Fruit fly (Drosophila melanogaster) whole organism, wandering third instar larva: ENCODE data around the gene crn.

Source experiments
- Abd-B ChIP-seq: fragments of >200 bp; optimal IDR thresholded peaks from 2 replicates; lab custom pipeline; 2017; ENCODE audit warnings: missing biosample characterization, missing genetic modification characterization
- CrebA ChIP-seq: fragments of 200-800 bp; sonication (Bioruptor generic); optimal IDR thresholded peaks from 2 replicates; lab custom pipeline; 2016; ENCODE audit warnings: missing biosample characterization, mild to moderate bottlenecking, missing genetic modification characterization, borderline replicate concordance
- Dif ChIP-seq: fragments of 200-275, 200-300 bp; sonication (Bioruptor generic); optimal IDR thresholded peaks from 2 replicates; lab custom pipeline; 2018; ENCODE audit warnings: missing biosample characterization, missing genetic modification characterization; ENCODE audit not compliant: partially characterized antibody
- GATAd ChIP-seq: sonication (Bioruptor generic); optimal IDR thresholded peaks from 2 replicates; lab custom pipeline; 2016; ENCODE audit warnings: missing biosample characterization, missing genetic modification characterization
- HLH106 ChIP-seq: fragments of 200-800 bp; optimal IDR thresholded peaks from 3 replicates; lab custom pipeline; 2019; ENCODE audit warnings: missing biosample characterization, mild to moderate bottlenecking, missing genetic modification characterization, moderate library complexity
- Hnf4 ChIP-seq: fragments of 200-800 bp; sonication (Bioruptor generic); optimal IDR thresholded peaks from 2 replicates; lab custom pipeline; 2016; ENCODE audit warnings: missing biosample characterization, mild to moderate bottlenecking, missing genetic modification characterization
- Hr78 ChIP-seq: fragments of >200 bp; optimal IDR thresholded peaks from 2 replicates; lab custom pipeline; 2017; ENCODE audit warnings: missing biosample characterization, missing genetic modification characterization
- Hr83 ChIP-seq: fragments of 200-300 bp; sonication (Bioruptor generic); optimal IDR thresholded peaks from 2 replicates; lab custom pipeline; 2016; ENCODE audit warnings: missing biosample characterization, mild to moderate bottlenecking, missing genetic modification characterization, moderate library complexity; ENCODE audit not compliant: poor library complexity, severe bottlenecking
- Mio ChIP-seq: sonication (Bioruptor generic); optimal IDR thresholded peaks from 2 replicates; lab custom pipeline; 2016; ENCODE audit warnings: missing biosample characterization, missing genetic modification characterization
- N ChIP-seq: fragments of >200 bp; optimal IDR thresholded peaks from 2 replicates; lab custom pipeline; 2018; ENCODE audit warnings: missing biosample characterization, missing external identifiers, missing genetic modification characterization
- OdsH ChIP-seq: fragments of 200-800 bp; sonication (Bioruptor generic); optimal IDR thresholded peaks from 2 replicates; lab custom pipeline; 2016; ENCODE audit warnings: missing biosample characterization, mild to moderate bottlenecking, missing genetic modification characterization
- Rel ChIP-seq, 2 experiments: fragments of 200-800 bp; sonication (Bioruptor generic) in 1 of 2; optimal IDR thresholded peaks; 2 replicates in 1 of 2; 3 replicates in 1 of 2; lab custom pipeline; 2016 to 2019; ENCODE audit warnings: mild to moderate bottlenecking in 2 of 2, missing biosample characterization in 2 of 2, missing genetic modification characterization in 2 of 2, moderate library complexity in 1 of 2
- Sp1 ChIP-seq: fragments of 200-800 bp; sonication (Bioruptor generic); optimal IDR thresholded peaks from 3 replicates; lab custom pipeline; 2019; ENCODE audit warnings: missing biosample characterization, mild to moderate bottlenecking, missing genetic modification characterization, moderate library complexity
- Vsx2 ChIP-seq: fragments of 200-300, 225-300 bp; sonication (Bioruptor generic); optimal IDR thresholded peaks from 2 replicates; lab custom pipeline; 2018; ENCODE audit warnings: missing biosample characterization, missing genetic modification characterization; ENCODE audit not compliant: partially characterized antibody
- br ChIP-seq: fragments of 200-800 bp; sonication (Bioruptor generic); optimal IDR thresholded peaks from 2 replicates; lab custom pipeline; 2016; ENCODE audit warnings: missing biosample characterization, missing genetic modification characterization
- brk ChIP-seq: fragments of 200-800 bp; sonication (Bioruptor generic); optimal IDR thresholded peaks from 2 replicates; lab custom pipeline; 2016; ENCODE audit warnings: missing biosample characterization, mild to moderate bottlenecking, missing genetic modification characterization
- dl ChIP-seq, 2 experiments: fragments of 175-275, 200-275 bp in 1 of 2; fragments of 200-275 bp in 1 of 2; sonication (Bioruptor generic); optimal IDR thresholded peaks; lab custom pipeline; 2018; ENCODE audit warnings: mild to moderate bottlenecking in 2 of 2, missing biosample characterization in 2 of 2, missing genetic modification characterization in 2 of 2, moderate library complexity in 2 of 2; ENCODE audit not compliant: partially characterized antibody in 2 of 2, insufficient read depth in 1 of 2
- dmrt93B ChIP-seq: fragments of 200-800 bp; sonication (Bioruptor generic); optimal IDR thresholded peaks from 2 replicates; lab custom pipeline; 2018; ENCODE audit warnings: missing biosample characterization, mild to moderate bottlenecking, missing genetic modification characterization
- ey ChIP-seq: fragments of 200-800 bp; sonication (Bioruptor generic); optimal IDR thresholded peaks from 2 replicates; lab custom pipeline; 2016; ENCODE audit warnings: missing biosample characterization, missing genetic modification characterization
- foxo ChIP-seq, 2 experiments: fragments of 200-800 bp; sonication (Bioruptor generic); optimal IDR thresholded peaks; 2 replicates in 1 of 2; 3 replicates in 1 of 2; lab custom pipeline; 2016 to 2017; ENCODE audit warnings: missing biosample characterization in 2 of 2, missing genetic modification characterization in 2 of 2
- fru ChIP-seq: fragments of 200-800 bp; sonication (Bioruptor generic); optimal IDR thresholded peaks from 3 replicates; lab custom pipeline; 2016; ENCODE audit warnings: missing biosample characterization, mild to moderate bottlenecking, missing genetic modification characterization
- h ChIP-seq: fragments of 200-800 bp; sonication (Bioruptor generic); optimal IDR thresholded peaks from 3 replicates; lab custom pipeline; 2016; ENCODE audit warnings: missing biosample characterization, mild to moderate bottlenecking, missing genetic modification characterization
- jim ChIP-seq: fragments of 175-275, 200-325 bp; sonication (Bioruptor generic); optimal IDR thresholded peaks from 2 replicates; lab custom pipeline; 2016; ENCODE audit warnings: missing biosample characterization, mild to moderate bottlenecking, missing genetic modification characterization
- lola ChIP-seq: fragments of >200 bp; optimal IDR thresholded peaks from 2 replicates; lab custom pipeline; 2017; ENCODE audit warnings: missing biosample characterization, missing genetic modification characterization
- pan ChIP-seq: fragments of >200 bp; optimal IDR thresholded peaks from 2 replicates; lab custom pipeline; 2017
- psq ChIP-seq: fragments of 200-800 bp; sonication (Bioruptor generic); optimal IDR thresholded peaks from 3 replicates; lab custom pipeline; 2017; ENCODE audit warnings: missing biosample characterization, mild to moderate bottlenecking, missing genetic modification characterization, moderate library complexity
- rgr ChIP-seq: fragments of 200-800 bp; sonication (Bioruptor generic); optimal IDR thresholded peaks from 3 replicates; lab custom pipeline; 2016; ENCODE audit warnings: missing biosample characterization, mild to moderate bottlenecking, missing genetic modification characterization
- sv ChIP-seq: fragments of 200-800 bp; sonication (Bioruptor generic); optimal IDR thresholded peaks from 3 replicates; lab custom pipeline; 2016; ENCODE audit warnings: missing biosample characterization, missing genetic modification characterization
- usp ChIP-seq: fragments of >200 bp; optimal IDR thresholded peaks from 2 replicates; lab custom pipeline; 2017; ENCODE audit warnings: missing biosample characterization, missing genetic modification characterization
- woc ChIP-seq: sonication (Bioruptor generic); optimal IDR thresholded peaks from 2 replicates; lab custom pipeline; 2016; ENCODE audit warnings: missing biosample characterization, mild to moderate bottlenecking, missing genetic modification characterization

crn gene

dm6 chrX:2286255-2286654, 36.5 kb upstream of the crn start:
- TF ChIP-seq h (GFP tag; lab: Kevin White, UChicago) (peak; percentile 92), fru (GFP tag; lab: Kevin White, UChicago) (peak; percentile 25), GATAd (GFP tag; lab: Kevin White, UChicago) (no peak), OdsH (GFP tag; lab: Kevin White, UChicago) (no peak), Hr83 (GFP tag; lab: Kevin White, UChicago) (no peak), Rel (GFP tag; optimal IDR thresholded peaks at IDR 0.05; lab: Kevin White, UChicago) (no peak), Rel (tag; optimal IDR thresholded peaks at IDR 0.05; lab: Kevin White, UChicago) (peak; percentile 44)

DNA sequence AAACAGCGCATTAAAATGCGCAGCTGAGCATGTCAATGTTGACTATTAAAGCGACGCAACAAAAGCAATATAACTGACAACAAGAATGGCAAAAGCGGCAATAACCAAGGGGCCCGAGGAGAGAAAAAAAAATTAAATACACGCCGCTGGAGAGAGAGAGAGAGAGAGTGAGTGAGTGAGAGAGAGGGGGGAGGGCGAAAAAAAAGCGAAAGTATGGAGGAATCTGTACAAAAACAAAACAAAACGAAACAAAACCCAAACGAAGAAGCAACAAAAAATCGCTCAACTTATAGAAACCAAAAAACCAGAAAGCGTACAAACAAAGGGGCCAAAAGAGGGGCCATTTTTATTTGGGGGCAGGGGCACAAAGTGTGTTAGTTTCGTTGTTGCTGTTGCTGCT, 33.7 kb upstream of the crn start:
- peak; percentile 56 for TF ChIP-seq psq (GFP tag; lab: Kevin White, UChicago)
- TF ChIP-seq pan (lab: Kevin White, UChicago) = no peak
- TF ChIP-seq usp (GFP tag; lab: Kevin White, UChicago) = no peak
- no peak for TF ChIP-seq Dif (GFP tag; lab: Kevin White, UChicago)
- peak; percentile 23 for TF ChIP-seq Sp1

DNA sequence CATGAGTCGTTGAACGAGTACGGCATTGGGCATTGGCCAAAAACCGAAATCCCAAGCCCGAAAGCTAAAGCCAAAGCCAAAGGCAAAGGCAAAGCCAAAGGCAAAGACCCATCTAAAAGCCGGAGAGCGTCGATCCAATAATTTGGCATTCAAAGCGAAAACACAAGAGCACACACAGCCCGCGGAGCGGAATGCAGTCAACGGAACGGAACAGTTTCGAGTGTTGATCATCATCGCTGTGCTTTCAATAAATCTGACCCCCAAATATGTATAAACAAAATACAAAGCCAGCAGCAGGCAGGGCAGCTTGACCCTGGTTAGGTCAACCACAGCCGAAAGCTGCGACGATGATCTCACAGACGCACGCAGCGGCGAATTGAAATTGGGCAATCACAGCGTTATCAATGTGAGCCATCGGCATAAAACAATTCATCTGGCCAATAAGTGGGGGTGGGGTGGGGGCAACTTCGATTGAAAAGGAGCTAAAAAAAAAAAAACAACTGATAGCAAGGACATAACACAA, 29.1 kb upstream of the crn start:
- no peak for TF ChIP-seq brk (GFP tag; lab: Kevin White, UChicago)

DNA sequence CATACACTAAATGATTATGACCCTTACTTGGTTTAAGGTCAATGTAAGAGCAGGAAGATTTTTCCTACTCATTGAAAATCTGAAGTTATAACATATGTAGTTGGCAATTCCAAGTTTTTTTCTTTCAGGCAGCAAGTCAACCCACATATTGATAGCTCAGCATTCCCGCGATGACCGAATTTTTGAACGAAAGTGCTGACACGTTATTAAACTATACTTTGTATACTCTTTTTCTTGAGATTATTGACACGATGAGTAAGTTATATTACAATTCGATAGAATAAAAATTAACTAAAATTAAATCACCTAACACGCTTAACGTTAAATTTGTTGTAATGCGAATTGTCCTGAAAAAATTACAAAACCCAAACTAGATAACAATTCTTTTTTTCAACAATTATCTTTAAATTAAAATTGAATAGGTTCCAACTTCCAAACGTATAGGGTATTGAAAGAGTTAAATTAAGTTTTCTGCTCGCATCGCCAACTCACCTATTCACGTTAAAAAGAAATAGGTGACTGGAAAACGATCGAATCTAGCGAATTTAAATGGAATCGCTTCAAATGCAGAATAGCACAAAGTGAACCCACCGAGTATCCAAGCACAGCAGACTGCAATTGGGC, 25.6 kb upstream of the crn start, which contains the start of gene Vml:
Vml (plus strand) TSS at position 574 of the 624 bp plus-strand sequence.
- TF ChIP-seq dl (GFP tag; optimal IDR thresholded peaks at IDR 0.05; lab: Kevin White, UChicago; ENCODE audit: insufficient read depth in 1 of 2, partially characterized antibody in 2 of 2) (no peak), lola (GFP tag; lab: Kevin White, UChicago) (no peak), ey (GFP tag; lab: Kevin White, UChicago) (no peak), Mio (no peak), Rel (GFP tag; optimal IDR thresholded peaks at IDR 0.05; lab: Kevin White, UChicago) (no peak), Rel (tag; optimal IDR thresholded peaks at IDR 0.05; lab: Kevin White, UChicago) (no peak), dmrt93B (GFP tag; lab: Kevin White, UChicago) (no peak), CrebA (GFP tag; lab: Kevin White, UChicago) (no peak), sv (GFP tag; lab: Kevin White, UChicago) (no peak), foxo (GFP tag; optimal IDR thresholded peaks at IDR 0.05; lab: Kevin White, UChicago) (no peak), Hnf4 (GFP tag; lab: Kevin White, UChicago) (no peak), woc (GFP tag; lab: Kevin White, UChicago) (no peak), Abd-B (no peak), jim (GFP tag; lab: Kevin White, UChicago) (no peak), psq (GFP tag; lab: Kevin White, UChicago) (no peak), rgr (GFP tag; lab: Kevin White, UChicago) (no peak), N (no peak), GATAd (GFP tag; lab: Kevin White, UChicago) (no peak), Vsx2 (GFP tag; lab: Kevin White, UChicago) (no peak), usp (GFP tag; lab: Kevin White, UChicago) (no peak), Hr78 (GFP tag; lab: Kevin White, UChicago) (no peak)
- TF ChIP-seq, all 38 proteins: peak for 0

dm6 chrX:2274704-2275199, 25.0 kb upstream of the crn start, which contains the start of gene Grp170:
Gene Grp170 (minus strand): TSS chrX:2275068.
- TF ChIP-seq h (GFP tag; lab: Kevin White, UChicago) (peak; percentile 12), psq (GFP tag; lab: Kevin White, UChicago) (peak; percentile 30), jim (GFP tag; lab: Kevin White, UChicago) (peak; percentile 88), br (GFP tag; lab: Kevin White, UChicago) (no peak), dl (GFP tag; optimal IDR thresholded peaks at IDR 0.05; lab: Kevin White, UChicago; ENCODE audit: insufficient read depth in 1 of 2, partially characterized antibody in 2 of 2) (no peak), Rel (GFP tag; optimal IDR thresholded peaks at IDR 0.05; lab: Kevin White, UChicago) (no peak), Rel (tag; optimal IDR thresholded peaks at IDR 0.05; lab: Kevin White, UChicago) (peak; percentile 52), Sp1 (peak; percentile 50), HLH106 (peak; percentile 15)
